Fruit fly (Drosophila melanogaster): ENCODE results near the gene Lgr1.

DNA sequence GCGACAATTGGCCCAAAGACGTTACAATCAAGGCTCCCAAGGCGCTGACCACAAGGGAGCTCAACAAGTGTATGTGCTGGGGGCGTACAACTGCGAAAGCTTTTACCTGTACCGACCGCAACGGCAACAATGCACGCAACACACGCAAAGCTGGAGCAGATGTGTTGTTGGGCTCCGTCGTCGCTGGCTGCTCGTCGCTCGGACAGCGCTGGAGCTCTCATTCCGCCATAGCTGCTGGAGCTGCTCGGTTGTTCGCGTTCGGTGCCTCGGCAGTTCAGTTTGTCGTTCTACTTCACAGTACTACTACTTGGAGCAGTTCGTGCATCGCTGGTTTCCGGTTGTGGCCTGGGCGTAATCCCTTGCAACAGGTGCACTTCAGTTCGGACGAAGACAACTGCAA lies at the start of gene Lgr1:
- TF ChIP-seq Hr4 (GFP tag; optimal IDR thresholded peaks at IDR 0.05) (no peak), Sox15 (GFP tag; optimal IDR thresholded peaks at IDR 0.05) (no peak), CG7368 (GFP tag; optimal IDR thresholded peaks at IDR 0.05) (no peak), CG11294 (GFP tag; IDR thresholded peaks at IDR 0.05) (no peak), Sox14 (GFP tag; optimal IDR thresholded peaks at IDR 0.05) (no peak), salr (GFP tag; optimal IDR thresholded peaks at IDR 0.05) (no peak), Hr38 (GFP tag; optimal IDR thresholded peaks at IDR 0.05) (no peak), Sox102F (GFP tag; optimal IDR thresholded peaks at IDR 0.05) (no peak), CG3032 (tag; optimal IDR thresholded peaks at IDR 0.05) (no peak)
